Fruit fly (Drosophila melanogaster) whole organism, embryonic: ENCODE results near the gene CG31974.

Experiments
- Bgb ChIP-seq: fragments of 200-800 bp; sonication (Bioruptor generic); IDR thresholded peaks from 2 replicates; pipeline ENCODE4 v1.3.6; 2022; ENCODE audit warnings: missing biosample characterization, missing genetic modification characterization; ENCODE audit not compliant: partially characterized antibody
- CG10979 ChIP-seq: fragments of 200-800 bp; sonication (Bioruptor generic); optimal IDR thresholded peaks from 2 replicates; lab custom pipeline; 2018; ENCODE audit warnings: missing biosample characterization, mild to moderate bottlenecking, missing genetic modification characterization, moderate library complexity
- CG11398 ChIP-seq: fragments of 200-800 bp; sonication (Bioruptor generic); optimal IDR thresholded peaks from 2 replicates; lab custom pipeline; 2016; ENCODE audit warnings: missing biosample characterization, missing genetic modification characterization
- CG11504 ChIP-seq: fragments of 200-800 bp; sonication (Bioruptor generic); optimal IDR thresholded peaks from 3 replicates; lab custom pipeline; 2019; ENCODE audit warnings: missing biosample characterization, mild to moderate bottlenecking, missing genetic modification characterization, moderate library complexity
- CG11695 ChIP-seq: fragments of 200-800 bp; sonication (Bioruptor generic); IDR thresholded peaks from 3 replicates; pipeline ENCODE4 v1.3.6; 2022; ENCODE audit warnings: missing biosample characterization, missing genetic modification characterization
- CG12391 ChIP-seq: fragments of 200-800 bp; sonication (Bioruptor generic); optimal IDR thresholded peaks from 3 replicates; lab custom pipeline; 2018; ENCODE audit warnings: missing biosample characterization, mild to moderate bottlenecking, missing genetic modification characterization, moderate library complexity
- CG13123 ChIP-seq: fragments of 200-800 bp; sonication (Bioruptor generic); optimal IDR thresholded peaks from 2 replicates; lab custom pipeline; 2016; ENCODE audit warnings: missing biosample characterization, missing genetic modification characterization
- CG1529 ChIP-seq: fragments of 200-800 bp; sonication (Bioruptor generic); optimal IDR thresholded peaks from 3 replicates; lab custom pipeline; 2018; ENCODE audit warnings: missing biosample characterization, missing genetic modification characterization
- CG1602 ChIP-seq: fragments of 200-800 bp; sonication (Bioruptor generic); optimal IDR thresholded peaks from 3 replicates; lab custom pipeline; 2016; ENCODE audit warnings: missing biosample characterization, missing genetic modification characterization
- CG1647 ChIP-seq: fragments of 200-800 bp; sonication (Bioruptor generic); optimal IDR thresholded peaks from 3 replicates; lab custom pipeline; 2016; ENCODE audit warnings: missing biosample characterization, missing genetic modification characterization
- CG16863 ChIP-seq: fragments of 200-800 bp; sonication (Bioruptor generic); optimal IDR thresholded peaks from 3 replicates; lab custom pipeline; 2016; ENCODE audit warnings: missing biosample characterization, missing genetic modification characterization
- CG17568 ChIP-seq: fragments of 200-800 bp; sonication (Bioruptor generic); optimal IDR thresholded peaks from 2 replicates; lab custom pipeline; 2018; ENCODE audit warnings: missing biosample characterization, mild to moderate bottlenecking, missing genetic modification characterization, moderate library complexity
- CG2116 ChIP-seq: fragments of 200-800 bp; sonication (Bioruptor generic); optimal IDR thresholded peaks from 3 replicates; lab custom pipeline; 2018; ENCODE audit warnings: missing biosample characterization, mild to moderate bottlenecking, missing genetic modification characterization
- CG2129 ChIP-seq: fragments of 200-800 bp; sonication (Bioruptor generic); IDR thresholded peaks from 2 replicates; pipeline ENCODE4 v1.3.6; 2022; ENCODE audit warnings: missing biosample characterization, missing genetic modification characterization; ENCODE audit not compliant: partially characterized antibody
- CG30403 ChIP-seq: fragments of 200-800 bp; sonication (Bioruptor generic); optimal IDR thresholded peaks from 3 replicates; lab custom pipeline; 2016; ENCODE audit warnings: missing biosample characterization, missing genetic modification characterization
- CG31365 ChIP-seq: fragments of 200-800 bp; sonication (Bioruptor generic); optimal IDR thresholded peaks from 2 replicates; lab custom pipeline; 2018; ENCODE audit warnings: missing biosample characterization, mild to moderate bottlenecking, missing genetic modification characterization
- CG3407 ChIP-seq: fragments of 200-800 bp; sonication (Bioruptor generic); optimal IDR thresholded peaks from 2 replicates; lab custom pipeline; 2018; ENCODE audit warnings: missing biosample characterization, mild to moderate bottlenecking, missing genetic modification characterization
- CG34376 ChIP-seq: fragments of 200-800 bp; sonication (Bioruptor generic); optimal IDR thresholded peaks from 2 replicates; lab custom pipeline; 2018; ENCODE audit warnings: missing biosample characterization, mild to moderate bottlenecking, missing genetic modification characterization
- CG5953 ChIP-seq: fragments of 200-800 bp; sonication (Bioruptor generic); IDR thresholded peaks from 2 replicates; pipeline ENCODE4 v1.3.6; 2022; ENCODE audit warnings: missing biosample characterization, missing genetic modification characterization
- CG7556 ChIP-seq: fragments of 200-800 bp; sonication (Bioruptor generic); optimal IDR thresholded peaks from 2 replicates; lab custom pipeline; 2017; ENCODE audit warnings: missing biosample characterization, mild to moderate bottlenecking, missing genetic modification characterization
- CG7786 ChIP-seq: fragments of 200-800 bp; sonication (Bioruptor generic); optimal IDR thresholded peaks from 2 replicates; lab custom pipeline; 2016; ENCODE audit warnings: missing biosample characterization, missing genetic modification characterization
- CG7987 ChIP-seq: fragments of 200-800 bp; sonication (Bioruptor generic); optimal IDR thresholded peaks from 2 replicates; lab custom pipeline; 2018; ENCODE audit warnings: missing biosample characterization, mild to moderate bottlenecking, missing genetic modification characterization, moderate library complexity
- CG8359 ChIP-seq: fragments of 200-800 bp; sonication (Bioruptor generic); optimal IDR thresholded peaks from 2 replicates; lab custom pipeline; 2017; ENCODE audit warnings: missing biosample characterization, mild to moderate bottlenecking, missing genetic modification characterization, borderline replicate concordance
- D19B ChIP-seq: fragments of 200-800 bp; sonication (Bioruptor generic); optimal IDR thresholded peaks from 2 replicates; lab custom pipeline; 2017; ENCODE audit warnings: missing biosample characterization, mild to moderate bottlenecking, missing genetic modification characterization
- Dbx ChIP-seq: fragments of 200-800 bp; sonication (Bioruptor generic); IDR thresholded peaks from 3 replicates; pipeline ENCODE4 v1.3.6; 2022; ENCODE audit warnings: missing biosample characterization, missing genetic modification characterization
- Dip2 ChIP-seq: fragments of 200-800 bp; sonication (Bioruptor generic); IDR thresholded peaks from 2 replicates; pipeline ENCODE4 v1.3.6; 2022; ENCODE audit warnings: missing biosample characterization, missing genetic modification characterization
- Doc3 ChIP-seq: fragments of 200-800 bp; sonication (Bioruptor generic); IDR thresholded peaks from 3 replicates; pipeline ENCODE4 v1.3.6; 2022; ENCODE audit warnings: missing biosample characterization, missing genetic modification characterization; ENCODE audit not compliant: partially characterized antibody
- Hey ChIP-seq: fragments of 200-800 bp; sonication (Bioruptor generic); optimal IDR thresholded peaks from 3 replicates; lab custom pipeline; 2018; ENCODE audit warnings: missing biosample characterization, mild to moderate bottlenecking, missing genetic modification characterization
- HmgZ ChIP-seq: fragments of 200-800 bp; sonication (Bioruptor generic); optimal IDR thresholded peaks from 2 replicates; lab custom pipeline; 2018; ENCODE audit warnings: missing biosample characterization, mild to moderate bottlenecking, missing genetic modification characterization
- NfI ChIP-seq: fragments of 200-800 bp; sonication (Bioruptor generic); optimal IDR thresholded peaks from 3 replicates; lab custom pipeline; 2018; ENCODE audit warnings: missing biosample characterization, mild to moderate bottlenecking, missing genetic modification characterization, moderate library complexity
- PHDP ChIP-seq: fragments of 200-800 bp; sonication (Bioruptor generic); optimal IDR thresholded peaks from 3 replicates; lab custom pipeline; 2018; ENCODE audit warnings: missing biosample characterization, mild to moderate bottlenecking, missing genetic modification characterization, moderate library complexity
- Pdp1 ChIP-seq, 2 experiments: fragments of 200-800 bp; sonication (Bioruptor generic); optimal IDR thresholded peaks; 3 replicates each; lab custom pipeline; 2016; ENCODE audit warnings: missing biosample characterization in 2 of 2, missing genetic modification characterization in 2 of 2, mild to moderate bottlenecking in 1 of 2, moderate library complexity in 1 of 2
- Sin3A ChIP-seq: fragments of >200 bp; optimal IDR thresholded peaks from 2 replicates; lab custom pipeline; 2018
- Spps ChIP-seq: fragments of 200-800 bp; sonication (Bioruptor generic); optimal IDR thresholded peaks from 2 replicates; lab custom pipeline; 2018; ENCODE audit warnings: missing biosample characterization, mild to moderate bottlenecking, missing genetic modification characterization
- ase ChIP-seq: fragments of 200-800 bp; sonication (Bioruptor generic); IDR thresholded peaks from 3 replicates; pipeline ENCODE4 v1.3.6; 2022; ENCODE audit warnings: missing biosample characterization, missing genetic modification characterization
- bbx ChIP-seq: fragments of 200-800 bp; sonication (Bioruptor generic); IDR thresholded peaks from 2 replicates; pipeline ENCODE4 v1.3.6; 2022; ENCODE audit warnings: missing biosample characterization, missing genetic modification characterization; ENCODE audit not compliant: partially characterized antibody
- bsh ChIP-seq, 2 experiments: fragments of 200-800 bp; sonication (Bioruptor generic); optimal IDR thresholded peaks; 2 replicates each; lab custom pipeline; 2017 to 2018; ENCODE audit warnings: mild to moderate bottlenecking in 2 of 2, missing biosample characterization in 2 of 2, missing genetic modification characterization in 2 of 2, moderate library complexity in 1 of 2
- ems ChIP-seq: fragments of 200-800 bp; sonication (Bioruptor generic); optimal IDR thresholded peaks from 3 replicates; lab custom pipeline; 2016; ENCODE audit warnings: missing biosample characterization, missing genetic modification characterization
- lab ChIP-seq: fragments of 200-800 bp; sonication (Bioruptor generic); optimal IDR thresholded peaks from 3 replicates; lab custom pipeline; 2017; ENCODE audit warnings: missing biosample characterization, missing genetic modification characterization, mild to moderate bottlenecking, moderate library complexity, missing genetic modification reagents
- oc ChIP-seq: fragments of 200-800 bp; sonication (Bioruptor generic); optimal IDR thresholded peaks from 2 replicates; lab custom pipeline; 2018; ENCODE audit warnings: missing biosample characterization, mild to moderate bottlenecking, missing genetic modification characterization, moderate library complexity
- phol ChIP-seq: fragments of 200-800 bp; sonication (Bioruptor generic); optimal IDR thresholded peaks from 3 replicates; lab custom pipeline; 2018; ENCODE audit warnings: missing biosample characterization, mild to moderate bottlenecking, missing genetic modification characterization, moderate library complexity
- sna ChIP-seq: fragments of 200-800 bp; sonication (Bioruptor generic); IDR thresholded peaks from 2 replicates; pipeline ENCODE4 v1.3.6; 2022; ENCODE audit warnings: missing biosample characterization, missing genetic modification characterization; ENCODE audit not compliant: partially characterized antibody
- sob ChIP-seq: fragments of 200-800 bp; sonication (Bioruptor generic); IDR thresholded peaks from 2 replicates; pipeline ENCODE4 v1.3.6; 2022; ENCODE audit warnings: missing biosample characterization, missing genetic modification characterization
- tgo ChIP-seq: fragments of 200-800 bp; sonication (Bioruptor generic); IDR thresholded peaks from 3 replicates; pipeline ENCODE4 v1.3.6; 2022; ENCODE audit warnings: missing biosample characterization, missing genetic modification characterization
- toy ChIP-seq: fragments of 200-800 bp; sonication (Bioruptor generic); IDR thresholded peaks from 2 replicates; pipeline ENCODE4 v1.3.6; 2022; ENCODE audit warnings: missing biosample characterization, missing genetic modification characterization
- trh ChIP-seq: fragments of 200-800 bp; sonication (Bioruptor generic); optimal IDR thresholded peaks from 2 replicates; lab custom pipeline; 2016; ENCODE audit warnings: missing biosample characterization, missing genetic modification characterization
- usp ChIP-seq: fragments of >200 bp; optimal IDR thresholded peaks from 2 replicates; lab custom pipeline; 2017; ENCODE audit warnings: missing biosample characterization, missing genetic modification characterization
- wdn ChIP-seq: fragments of 200-800 bp; sonication (Bioruptor generic); IDR thresholded peaks from 2 replicates; pipeline ENCODE4 v1.3.6; 2022; ENCODE audit warnings: missing biosample characterization, missing genetic modification characterization
- wor ChIP-seq: fragments of 200-800 bp; sonication (Bioruptor generic); IDR thresholded peaks from 2 replicates; pipeline ENCODE4 v1.3.6; 2022; ENCODE audit warnings: missing biosample characterization, missing genetic modification characterization

The CG31974 gene

dm6 chr2L:160581-161452, 17.9 kb upstream of the CG31974 start (continued):
- TF ChIP-seq CG1647 (GFP tag; lab: Kevin White, UChicago) (no peak), NfI (GFP tag; lab: Kevin White, UChicago) (peak; percentile 18), oc (tag; lab: Kevin White, UChicago) (peak; percentile 61), CG5953 (GFP tag; lab: Robert Waterston, UW) (no peak), sob (GFP tag; lab: Robert Waterston, UW) (no peak), CG7786 (no peak), CG2116 (no peak), ase (GFP tag; lab: Robert Waterston, UW) (no peak), tgo (GFP tag; lab: Robert Waterston, UW) (no peak), ems (GFP tag; lab: Kevin White, UChicago) (no peak), CG34376 (GFP tag; lab: Kevin White, UChicago) (peak; percentile 75), Sin3A (lab: Kevin White, UChicago) (no peak), CG8359 (GFP tag; lab: Kevin White, UChicago) (no peak), CG1602 (GFP tag; lab: Kevin White, UChicago) (no peak), CG7987 (GFP tag; lab: Kevin White, UChicago) (peak; percentile 10), Spps (no peak), CG3407 (GFP tag; lab: Kevin White, UChicago) (peak; percentile 99), Pdp1 (GFP tag; optimal IDR thresholded peaks at IDR 0.05; lab: Kevin White, UChicago) (peak; percentile 9 to 47), CG16863 (GFP tag; lab: Kevin White, UChicago) (no peak), usp (GFP tag; lab: Kevin White, UChicago) (no peak), trh (no peak), CG12391 (tag; lab: Kevin White, UChicago) (peak; percentile 36), Bgb (no peak), CG10979 (tag; lab: Kevin White, UChicago) (peak; percentile 11), CG11504 (tag; lab: Kevin White, UChicago) (peak; percentile 10), D19B (GFP tag; lab: Kevin White, UChicago) (no peak), sna (GFP tag; lab: Robert Waterston, UW) (no peak), CG1529 (GFP tag; lab: Kevin White, UChicago) (no peak), Doc3 (GFP tag; lab: Robert Waterston, UW) (no peak), HmgZ (tag; lab: Kevin White, UChicago) (peak; percentile 78), bsh (GFP tag; optimal IDR thresholded peaks at IDR 0.05; lab: Kevin White, UChicago) (peak in 1 of 2 experiments; percentile 89), CG13123 (GFP tag; lab: Kevin White, UChicago) (no peak), CG17568 (GFP tag; lab: Kevin White, UChicago) (peak; percentile 52), CG11398 (no peak), lab (GFP tag; lab: Kevin White, UChicago) (peak; percentile 56), toy (GFP tag; lab: Robert Waterston, UW) (no peak), bbx (GFP tag; lab: Robert Waterston, UW) (no peak), CG11695 (no peak), Dip2 (GFP tag; lab: Robert Waterston, UW) (no peak), CG30403 (GFP tag; lab: Kevin White, UChicago) (peak; percentile 9), CG2129 (no peak), Dbx (no peak), wor (GFP tag; lab: Robert Waterston, UW) (no peak), CG31365 (tag; lab: Kevin White, UChicago) (no peak), phol (tag; lab: Kevin White, UChicago) (peak; percentile 93), wdn (GFP tag; lab: Robert Waterston, UW) (no peak), PHDP (tag; lab: Kevin White, UChicago) (no peak), Hey (tag; lab: Kevin White, UChicago) (peak; percentile 43), CG7556 (GFP tag; lab: Kevin White, UChicago) (no peak)
